Fruit fly (Drosophila melanogaster): ENCODE measurements around the gene CG13041.

- TF ChIP-seq ttk (optimal IDR thresholded peaks at IDR 0.05) (no peak), psq (optimal IDR thresholded peaks at IDR 0.05) (no peak)
Observed at dm6 chr3L:16279171-16279570, 40.2 kb downstream of the CG13041 start, which contains the start of gene CG13050.

Measured in Kc167 (cell line).